Worm (Caenorhabditis elegans) whole organism, mixed stage, embryonic: ENCODE results near the gene F55A11.11.

Experiments
- lin-13 ChIP-seq: fragments of 150-350 bp; optimal IDR thresholded peaks from 2 replicates; lab custom pipeline; 2014; ENCODE audit warnings: missing biosample characterization, missing genetic modification characterization
- lsy-2 ChIP-seq: fragments of 150-350 bp; optimal IDR thresholded peaks from 2 replicates; lab custom pipeline; 2014; ENCODE audit warnings: missing biosample characterization, missing genetic modification characterization
- mls-2 ChIP-seq: sonication (generic microtip); optimal IDR thresholded peaks from 2 replicates; lab custom pipeline; 2016; ENCODE audit warnings: mild to moderate bottlenecking, missing genetic modification characterization, moderate library complexity, missing compliant biosample characterization
- nhr-12 ChIP-seq: fragments of 150-350 bp; optimal IDR thresholded peaks from 2 replicates; lab custom pipeline; 2014; ENCODE audit warnings: missing biosample characterization, missing genetic modification characterization
- pha-4 ChIP-seq: fragments of 150-350 bp; optimal IDR thresholded peaks from 2 replicates; lab custom pipeline; 2018; ENCODE audit warnings: missing biosample characterization, missing genetic modification reagents, missing genetic modification characterization
- snpc-4 ChIP-seq: fragments of 150-350 bp; optimal IDR thresholded peaks from 2 replicates; lab custom pipeline; 2014; ENCODE audit warnings: missing biosample characterization, missing genetic modification characterization
- unc-39 ChIP-seq: fragments of 150-350 bp; optimal IDR thresholded peaks from 2 replicates; lab custom pipeline; 2014; ENCODE audit warnings: missing biosample characterization, missing genetic modification characterization
- unc-62 ChIP-seq: fragments of 150-350 bp; optimal IDR thresholded peaks from 2 replicates; lab custom pipeline; 2014; ENCODE audit warnings: missing biosample characterization, missing genetic modification reagents, missing genetic modification characterization

DNA sequence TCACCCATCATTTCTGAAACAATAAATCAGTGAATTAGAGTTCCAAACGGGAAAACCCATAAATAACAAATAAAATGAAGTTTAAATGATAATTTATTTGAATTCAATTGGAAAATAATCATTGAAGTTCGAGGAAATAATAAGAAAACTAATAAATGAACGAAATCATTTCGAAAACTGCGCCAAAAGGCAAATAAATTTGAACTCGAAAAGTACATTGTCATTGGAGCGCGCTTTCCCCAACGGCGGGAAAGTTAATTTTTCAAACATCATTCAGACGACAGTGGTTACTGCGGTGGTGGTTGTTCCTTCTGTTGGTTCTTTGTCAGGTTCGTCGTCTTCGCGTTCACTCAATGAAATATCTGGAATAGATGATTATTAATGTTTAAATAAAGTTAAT, 49.5 kb upstream of the F55A11.11 start, which contains the start of gene npp-22:
- no peak for TF ChIP-seq lin-13
- TF ChIP-seq nhr-12: no peak
- TF ChIP-seq unc-39: no peak
- TF ChIP-seq unc-62 (GFP tag; lab: Kevin White, UChicago): no peak
- no peak for TF ChIP-seq snpc-4
- no peak for TF ChIP-seq mls-2 (tag; lab: Kevin White, UChicago)
- no peak for TF ChIP-seq lsy-2 (tag; lab: Kevin White, UChicago)
- no peak for TF ChIP-seq pha-4
